Worm (Caenorhabditis elegans) whole organism, early embryonic: ENCODE results near the gene C10C5.4.

Experiments used
- B0310.2 ChIP-seq: sonication (generic microtip); optimal IDR thresholded peaks from 2 replicates; lab custom pipeline; 2016; ENCODE audit warnings: mild to moderate bottlenecking, missing genetic modification characterization, missing compliant biosample characterization
- F13C5.2 ChIP-seq: sonication (generic microtip); optimal IDR thresholded peaks from 2 replicates; lab custom pipeline; 2017; ENCODE audit warnings: mild to moderate bottlenecking, missing genetic modification characterization, inconsistent platforms, missing compliant biosample characterization
- aly-1 ChIP-seq: sonication (generic microtip); optimal IDR thresholded peaks from 2 replicates; lab custom pipeline; 2016; ENCODE audit warnings: missing genetic modification characterization, missing compliant biosample characterization
- ama-1 ChIP-seq: fragments of 150-350 bp; optimal IDR thresholded peaks from 2 replicates; lab custom pipeline; 2014
- ceh-13 ChIP-seq: fragments of 200-800 bp; sonication (Bioruptor generic); optimal IDR thresholded peaks from 2 replicates; lab custom pipeline; 2018; ENCODE audit warnings: mild to moderate bottlenecking, missing genetic modification characterization, missing compliant biosample characterization
- ceh-36 ChIP-seq: sonication (generic microtip); optimal IDR thresholded peaks from 2 replicates; lab custom pipeline; 2016; ENCODE audit warnings: missing genetic modification characterization, inconsistent platforms, missing compliant biosample characterization
- ets-7 ChIP-seq: sonication (generic microtip); optimal IDR thresholded peaks from 2 replicates; lab custom pipeline; 2016; ENCODE audit warnings: missing genotype, missing genetic modification characterization, missing compliant biosample characterization
- flt-1 ChIP-seq: fragments of 200-800 bp; sonication (Bioruptor generic); IDR thresholded peaks from 2 replicates; pipeline ENCODE4 v1.3.6; 2022; ENCODE audit warnings: missing genetic modification characterization, missing compliant biosample characterization
- hmbx-1 ChIP-seq: sonication (generic microtip); optimal IDR thresholded peaks from 2 replicates; lab custom pipeline; 2016; ENCODE audit warnings: mild to moderate bottlenecking, missing genetic modification characterization, missing compliant biosample characterization
- hmg-4 ChIP-seq: fragments of 200-800 bp; sonication (Bioruptor generic); optimal IDR thresholded peaks from 2 replicates; lab custom pipeline; 2018; ENCODE audit warnings: mild to moderate bottlenecking, missing genetic modification characterization, missing compliant biosample characterization
- hnd-1 ChIP-seq: sonication (generic microtip); optimal IDR thresholded peaks from 2 replicates; lab custom pipeline; 2016; ENCODE audit warnings: missing genetic modification characterization, missing compliant biosample characterization
- pes-1 ChIP-seq: fragments of 200-800 bp; sonication (Bioruptor generic); IDR thresholded peaks from 2 replicates; pipeline ENCODE4 v1.3.6; 2022; ENCODE audit warnings: missing genetic modification reagents, missing genetic modification characterization, missing compliant biosample characterization
- scrt-1 ChIP-seq: fragments of 200-800 bp; sonication (Bioruptor generic); IDR thresholded peaks from 2 replicates; pipeline ENCODE4 v1.3.6; 2022; ENCODE audit warnings: missing genetic modification characterization, missing compliant biosample characterization
- sea-1 ChIP-seq: fragments of 200-800 bp; sonication (Bioruptor generic); conservative IDR thresholded peaks from 2 replicates; pipeline ENCODE4 v1.3.6; 2022; ENCODE audit warnings: missing genetic modification characterization, missing compliant biosample characterization
- tbx-11 ChIP-seq: fragments of 200-800 bp; sonication (Bioruptor generic); IDR thresholded peaks from 2 replicates; pipeline ENCODE4 v1.3.6; 2022; ENCODE audit warnings: missing genetic modification characterization, missing compliant biosample characterization
- tbx-37 ChIP-seq: fragments of 200-800 bp; sonication (Bioruptor generic); conservative IDR thresholded peaks from 2 replicates; pipeline ENCODE4 v1.3.6; 2022; ENCODE audit warnings: missing genetic modification reagents, missing genetic modification characterization, missing compliant biosample characterization
- tra-4 ChIP-seq: sonication (generic microtip); optimal IDR thresholded peaks from 2 replicates; lab custom pipeline; 2017; ENCODE audit warnings: missing genetic modification characterization, missing compliant biosample characterization

C10C5.4 gene

ce11 chrIV:9401715-9402114, 23.4 kb downstream of the C10C5.4 start, which contains the start of gene F56D5.6:
F56D5.6 (plus strand) TSS chrIV:9401922.
- no peak for TF ChIP-seq hmg-4 (GFP tag; lab: Kevin White, UChicago)
- TF ChIP-seq hnd-1, result no peak
- no peak for TF ChIP-seq ceh-13
- no peak for TF ChIP-seq tbx-37
- no peak for TF ChIP-seq F13C5.2 (tag; lab: Kevin White, UChicago)
- no peak for TF ChIP-seq flt-1 (GFP tag; lab: Robert Waterston, UW)
- TF ChIP-seq tbx-11 (GFP tag; lab: Robert Waterston, UW), result no peak
- TF ChIP-seq ceh-36 (tag; lab: Kevin White, UChicago), result no peak
- TF ChIP-seq hmbx-1 (tag; lab: Kevin White, UChicago), result no peak
- TF ChIP-seq scrt-1, result no peak
- no peak for TF ChIP-seq aly-1
- TF ChIP-seq ama-1 (lab: Kevin White, UChicago), result no peak
- TF ChIP-seq ets-7 (tag; lab: Kevin White, UChicago), result no peak
- TF ChIP-seq tra-4 (tag; lab: Kevin White, UChicago), result no peak
- TF ChIP-seq B0310.2, result no peak
- TF ChIP-seq pes-1 (GFP tag; lab: Robert Waterston, UW), result no peak
- TF ChIP-seq sea-1 (GFP tag; lab: Robert Waterston, UW), result no peak

- TF ChIP-seq flt-1 (GFP tag; lab: Robert Waterston, UW) (no peak), tbx-37 (no peak), sea-1 (GFP tag; lab: Robert Waterston, UW) (no peak), hmbx-1 (tag; lab: Kevin White, UChicago) (no peak), hnd-1 (no peak), ets-7 (tag; lab: Kevin White, UChicago) (no peak), ceh-36 (tag; lab: Kevin White, UChicago) (no peak), B0310.2 (no peak), ceh-13 (no peak), scrt-1 (no peak), aly-1 (no peak), F13C5.2 (tag; lab: Kevin White, UChicago) (no peak), pes-1 (GFP tag; lab: Robert Waterston, UW) (no peak), ama-1 (lab: Kevin White, UChicago) (no peak), tbx-11 (GFP tag; lab: Robert Waterston, UW) (no peak), hmg-4 (GFP tag; lab: Kevin White, UChicago) (no peak), tra-4 (tag; lab: Kevin White, UChicago) (no peak)
Observed at ce11 chrIV:9403761-9404420, 25.5 kb downstream of the C10C5.4 start.

ce11 chrIV:9408004-9408403, 29.7 kb downstream of the C10C5.4 start, which contains the start of gene F56D5.5:
F56D5.5 (minus strand) TSS chrIV:9408104.
- no peak for TF ChIP-seq F13C5.2 (tag; lab: Kevin White, UChicago)
- no peak for TF ChIP-seq hnd-1
- TF ChIP-seq flt-1 (GFP tag; lab: Robert Waterston, UW), result no peak

DNA sequence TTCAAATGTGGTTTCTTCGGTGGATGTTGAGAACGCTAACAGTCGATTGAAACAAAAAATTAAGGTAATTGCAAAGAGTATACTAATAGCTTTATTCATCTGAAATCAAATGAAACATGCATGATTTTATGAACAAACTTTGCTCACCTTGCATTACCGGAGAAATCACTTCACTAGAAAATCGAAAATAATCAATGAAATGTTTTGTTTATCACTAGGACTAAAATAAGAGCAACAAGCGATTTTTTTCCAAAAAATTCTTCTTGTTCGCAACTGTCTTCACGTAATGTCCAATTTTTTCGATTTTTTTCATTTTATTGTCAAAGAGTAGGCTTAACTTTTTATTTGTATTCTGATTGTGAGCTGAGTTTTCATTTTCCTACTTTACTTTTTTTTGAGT, 44.1 kb downstream of the C10C5.4 start, which contains the start of gene F56D5.9:
F56D5.9 (minus strand) TSS at position 101 of the 400 bp plus-strand sequence.
- TF ChIP-seq hmg-4 (GFP tag; lab: Kevin White, UChicago) (no peak), tbx-11 (GFP tag; lab: Robert Waterston, UW) (no peak), pes-1 (GFP tag; lab: Robert Waterston, UW) (no peak), F13C5.2 (tag; lab: Kevin White, UChicago) (no peak), flt-1 (GFP tag; lab: Robert Waterston, UW) (no peak), scrt-1 (no peak), aly-1 (no peak), ama-1 (lab: Kevin White, UChicago) (no peak), tbx-37 (no peak), hnd-1 (no peak), hmbx-1 (tag; lab: Kevin White, UChicago) (no peak)

DNA sequence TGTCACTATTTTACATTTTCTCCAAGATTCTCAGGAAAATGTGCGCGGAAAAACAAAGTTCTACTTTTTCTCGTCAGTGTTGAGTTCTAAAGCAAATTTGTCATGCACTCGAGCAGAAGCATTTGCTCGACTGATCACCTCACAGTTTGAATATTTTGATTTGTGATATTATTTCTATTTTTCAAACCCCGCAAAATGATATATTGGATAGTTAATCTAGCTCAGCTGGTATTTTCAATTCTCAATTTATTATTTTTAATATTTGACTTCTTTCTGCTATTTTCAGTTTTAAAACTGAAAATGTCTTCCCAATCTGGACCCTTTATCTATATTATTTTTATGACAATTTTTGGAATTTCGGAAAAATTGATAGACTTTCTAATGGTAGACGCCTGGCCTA, 44.7 kb downstream of the C10C5.4 start, which contains the start of gene srxa-2:
srxa-2 (plus strand) TSS at position 301 of the 400 bp plus-strand sequence.
- TF ChIP-seq ets-7 (tag; lab: Kevin White, UChicago) (no peak), flt-1 (GFP tag; lab: Robert Waterston, UW) (no peak), sea-1 (GFP tag; lab: Robert Waterston, UW) (no peak), tbx-37 (no peak), scrt-1 (no peak), tra-4 (tag; lab: Kevin White, UChicago) (no peak), pes-1 (GFP tag; lab: Robert Waterston, UW) (no peak), ama-1 (lab: Kevin White, UChicago) (no peak), ceh-36 (tag; lab: Kevin White, UChicago) (no peak), B0310.2 (no peak), hmg-4 (GFP tag; lab: Kevin White, UChicago) (no peak), hmbx-1 (tag; lab: Kevin White, UChicago) (no peak), ceh-13 (no peak), tbx-11 (GFP tag; lab: Robert Waterston, UW) (no peak), F13C5.2 (tag; lab: Kevin White, UChicago) (no peak), hnd-1 (no peak), aly-1 (no peak)

- TF ChIP-seq hmg-4 (GFP tag; lab: Kevin White, UChicago) (no peak), ama-1 (lab: Kevin White, UChicago) (no peak), scrt-1 (no peak), ceh-13 (no peak), aly-1 (no peak), F13C5.2 (tag; lab: Kevin White, UChicago) (no peak), ets-7 (tag; lab: Kevin White, UChicago) (no peak)
Observed at ce11 chrIV:9427959-9428358, 49.6 kb downstream of the C10C5.4 start, which contains the start of gene F59B8.1. F59B8.1 (plus strand) TSS chrIV:9428259.
